Fruit fly (Drosophila melanogaster) whole organism, adult: ENCODE measurements around the gene CG13124.

Source experiments
- CG33017 ChIP-seq: fragments of 200-800 bp; sonication (Bioruptor generic); optimal IDR thresholded peaks from 2 replicates; lab custom pipeline; 2018; ENCODE audit warnings: missing biosample characterization, mild to moderate bottlenecking, missing genetic modification characterization, moderate library complexity
- CG7101 ChIP-seq: fragments of 200-800 bp; sonication (Bioruptor generic); optimal IDR thresholded peaks from 2 replicates; lab custom pipeline; 2018; ENCODE audit warnings: missing biosample characterization, mild to moderate bottlenecking, missing genetic modification characterization, moderate library complexity
- Hr96 ChIP-seq: fragments of 200-800 bp; sonication (Bioruptor generic); optimal IDR thresholded peaks from 2 replicates; lab custom pipeline; 2016; ENCODE audit warnings: missing biosample characterization, missing genetic modification characterization

DNA sequence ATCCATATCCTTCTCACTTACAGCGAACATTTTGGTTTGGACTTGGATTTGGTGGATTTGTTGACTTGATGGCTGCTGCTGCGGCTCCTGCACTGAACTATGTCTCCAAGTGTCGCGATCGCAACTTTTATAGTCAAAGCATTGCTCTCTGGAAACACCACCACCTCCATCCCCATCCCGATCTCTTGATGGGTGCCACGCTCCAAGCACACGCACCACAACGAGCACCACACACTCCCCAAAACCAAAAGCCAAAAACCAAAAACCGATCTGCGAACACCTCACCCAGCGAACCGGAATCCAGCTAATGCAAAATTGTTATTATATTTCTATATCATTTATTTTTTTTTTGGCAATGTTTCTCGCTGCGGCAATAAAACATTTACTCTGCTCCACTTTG is 24.6 kb upstream of the CG13124 start, which contains the start of gene Cpr30F:
- TF ChIP-seq CG7101 (tag; lab: Kevin White, UChicago) (no peak), CG33017 (tag; lab: Kevin White, UChicago) (no peak), Hr96 (no peak)
